Fruit fly (Drosophila melanogaster) whole organism, pupa: ENCODE results near the gene PAN3.

Source experiments
- CG13204 ChIP-seq: fragments of 200-800 bp; sonication (Bioruptor generic); optimal IDR thresholded peaks from 2 replicates; lab custom pipeline; 2018; ENCODE audit warnings: missing biosample characterization, mild to moderate bottlenecking, missing genetic modification characterization, moderate library complexity
- CG34367 ChIP-seq: fragments of 200-800 bp; sonication (Bioruptor generic); optimal IDR thresholded peaks from 2 replicates; lab custom pipeline; 2018; ENCODE audit warnings: missing biosample characterization, mild to moderate bottlenecking, missing genetic modification characterization
- CG9948 ChIP-seq: fragments of 200-800 bp; sonication (Bioruptor generic); optimal IDR thresholded peaks from 2 replicates; lab custom pipeline; 2018; ENCODE audit warnings: missing biosample characterization, mild to moderate bottlenecking, missing genetic modification characterization, moderate library complexity
- EcR ChIP-seq: fragments of 200-800 bp; sonication (Bioruptor generic); optimal IDR thresholded peaks from 3 replicates; lab custom pipeline; 2019; ENCODE audit warnings: missing biosample characterization, missing genetic modification characterization, mild to moderate bottlenecking, moderate library complexity, missing genetic modification reagents
- Ets98B ChIP-seq: fragments of 200-800 bp; sonication (Bioruptor generic); IDR thresholded peaks from 2 replicates; pipeline ENCODE4 v1.3.6; 2022; ENCODE audit warnings: missing biosample characterization, missing genetic modification characterization
- gl ChIP-seq: fragments of 200-800 bp; sonication (Bioruptor generic); optimal IDR thresholded peaks from 2 replicates; lab custom pipeline; 2018; ENCODE audit warnings: missing biosample characterization, mild to moderate bottlenecking, missing genetic modification characterization

DNA sequence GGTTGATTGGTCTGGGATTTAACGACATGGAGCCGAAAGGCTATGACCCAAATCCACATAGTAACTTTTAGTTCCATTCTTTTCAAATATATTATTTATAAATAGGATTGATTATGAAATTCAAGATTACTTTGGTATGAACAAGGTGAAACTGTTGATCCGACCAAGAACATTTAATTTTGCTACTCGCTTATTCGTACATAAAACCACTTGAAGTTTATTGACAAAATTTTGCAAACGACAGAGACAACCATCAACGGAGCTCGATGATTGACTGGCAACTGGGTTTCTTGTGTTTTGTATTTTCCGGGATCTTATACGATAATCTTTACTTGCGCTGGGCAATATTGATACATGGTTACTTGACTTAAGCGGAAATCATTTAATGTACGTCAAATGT lies 43.4 kb downstream of the PAN3 start, which contains the start of gene CG45067:
- no peak for TF ChIP-seq CG34367 (tag; lab: Kevin White, UChicago)
- no peak for TF ChIP-seq gl (tag; lab: Kevin White, UChicago)
- TF ChIP-seq EcR: no peak
- TF ChIP-seq Ets98B (GFP tag; lab: Robert Waterston, UW): no peak
- TF ChIP-seq CG9948 (tag; lab: Kevin White, UChicago): no peak
- no peak for TF ChIP-seq CG13204 (GFP tag; lab: Kevin White, UChicago)
